Fruit fly (Drosophila melanogaster): ENCODE results near the gene CG43179.

Gene CG43179

DNA sequence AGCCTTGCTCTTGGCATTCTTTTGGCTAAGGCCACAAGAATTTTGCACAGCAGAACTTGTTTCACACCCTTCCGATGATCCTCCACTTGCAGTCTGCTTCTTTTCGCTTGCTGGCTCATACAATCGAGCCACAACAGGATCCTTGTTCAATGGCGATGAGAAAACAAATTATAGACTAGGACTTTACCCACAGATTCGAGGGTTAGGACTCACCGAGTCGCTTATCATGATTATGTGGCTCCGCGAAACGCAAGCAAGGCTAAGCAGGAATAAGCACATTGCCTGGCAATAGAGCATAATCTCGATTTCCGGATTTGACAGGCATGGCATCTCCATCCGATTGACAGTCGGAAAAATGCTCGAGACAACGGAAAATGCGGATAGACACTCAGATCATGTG, 6.2 kb downstream of the CG43179 start, which contains the start of the genes CG14839 and CG14841:
Gene CG14839 (plus strand): TSS at position 301 of the 400 bp plus-strand sequence.
Gene CG14841 (minus strand): TSS at position 332 of the 400 bp plus-strand sequence.
- TF ChIP-seq foxo (GFP tag; optimal IDR thresholded peaks at IDR 0.05) (no peak), OdsH (GFP tag; optimal IDR thresholded peaks at IDR 0.05) (no peak), Jra (GFP tag; optimal IDR thresholded peaks at IDR 0.05) (no peak), Hr83 (GFP tag; optimal IDR thresholded peaks at IDR 0.05; ENCODE audit: poor library complexity, severe bottlenecking) (no peak), Vsx2 (GFP tag; optimal IDR thresholded peaks at IDR 0.05; ENCODE audit: partially characterized antibody) (no peak), Mio (GFP tag; optimal IDR thresholded peaks at IDR 0.05) (no peak), N (GFP tag; optimal IDR thresholded peaks at IDR 0.05) (no peak), Dif (GFP tag; optimal IDR thresholded peaks at IDR 0.05; ENCODE audit: partially characterized antibody) (no peak), GATAd (GFP tag; optimal IDR thresholded peaks at IDR 0.05) (no peak), CrebA (GFP tag; optimal IDR thresholded peaks at IDR 0.05; ENCODE audit: borderline replicate concordance) (no peak), tai (GFP tag; optimal IDR thresholded peaks at IDR 0.05) (no peak), HLH106 (tag; optimal IDR thresholded peaks at IDR 0.05) (no peak), Myc (optimal IDR thresholded peaks at IDR 0.05) (no peak), dl (GFP tag; optimal IDR thresholded peaks at IDR 0.05; ENCODE audit: insufficient read depth in 1 of 2, partially characterized antibody in 2 of 2) (no peak), usp (GFP tag; optimal IDR thresholded peaks at IDR 0.05) (no peak), sage (GFP tag; optimal IDR thresholded peaks at IDR 0.05) (no peak)

DNA sequence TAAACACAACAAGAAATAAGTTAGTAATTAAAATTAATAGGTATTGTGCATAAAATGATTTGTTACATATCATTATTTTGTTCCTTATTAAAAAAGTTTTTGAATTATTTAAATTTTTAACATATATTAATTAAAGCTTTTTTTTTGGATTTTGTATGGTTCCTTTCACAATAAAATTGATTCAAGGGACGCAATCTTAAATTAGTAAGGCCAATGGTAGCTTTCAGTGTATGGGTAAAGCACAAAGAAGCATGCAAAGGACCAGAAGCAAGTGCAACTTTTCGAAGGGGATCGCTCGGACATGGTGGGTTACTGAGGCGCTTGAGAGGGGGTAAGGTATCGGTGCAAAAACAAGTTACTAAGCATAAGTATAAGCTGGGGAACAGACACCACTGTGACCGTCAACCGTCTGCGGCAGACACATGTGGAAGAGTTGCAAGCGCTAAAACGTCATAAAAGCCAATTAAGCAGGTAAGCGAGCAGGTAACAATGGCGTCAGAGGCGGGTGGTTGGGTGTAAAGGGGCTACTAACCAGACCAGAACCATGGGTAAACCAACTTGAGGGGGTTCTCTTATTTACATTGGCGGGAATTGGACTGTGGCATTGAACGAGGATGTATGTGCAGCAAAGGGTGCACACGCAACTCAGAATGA, 19.7 kb downstream of the CG43179 start:
- TF ChIP-seq sage (GFP tag; optimal IDR thresholded peaks at IDR 0.05): no peak
- TF ChIP-seq Hnf4 (GFP tag; optimal IDR thresholded peaks at IDR 0.05): no peak
- TF ChIP-seq fru (GFP tag; optimal IDR thresholded peaks at IDR 0.05): no peak
- no peak for TF ChIP-seq N (GFP tag; optimal IDR thresholded peaks at IDR 0.05)
- TF ChIP-seq Vsx2 (GFP tag; optimal IDR thresholded peaks at IDR 0.05; ENCODE audit: partially characterized antibody): peak; percentile 92
- TF ChIP-seq CG9705 (GFP tag; optimal IDR thresholded peaks at IDR 0.05): no peak
- no peak for TF ChIP-seq Jra (GFP tag; optimal IDR thresholded peaks at IDR 0.05)
- TF ChIP-seq OdsH (GFP tag; optimal IDR thresholded peaks at IDR 0.05): peak; percentile 61
- peak; percentile 52 for TF ChIP-seq Dif (GFP tag; optimal IDR thresholded peaks at IDR 0.05; ENCODE audit: partially characterized antibody)
- TF ChIP-seq Mio (GFP tag; optimal IDR thresholded peaks at IDR 0.05): no peak
- no peak for TF ChIP-seq dsf (GFP tag; optimal IDR thresholded peaks at IDR 0.05; ENCODE audit: borderline replicate concordance)
- no peak for TF ChIP-seq Hr78 (GFP tag; optimal IDR thresholded peaks at IDR 0.05)
- TF ChIP-seq pan (optimal IDR thresholded peaks at IDR 0.05): no peak
- no peak for TF ChIP-seq lola (GFP tag; optimal IDR thresholded peaks at IDR 0.05)
- peak; percentile 74 for TF ChIP-seq Sp1 (GFP tag; optimal IDR thresholded peaks at IDR 0.05)
- TF ChIP-seq HLH106 (tag; optimal IDR thresholded peaks at IDR 0.05): peak; percentile 49
- peak in 1 of 2 experiments; percentile 59 for TF ChIP-seq foxo (GFP tag; optimal IDR thresholded peaks at IDR 0.05)
- peak; percentile 0 for TF ChIP-seq dmrt93B (GFP tag; optimal IDR thresholded peaks at IDR 0.05)
- TF ChIP-seq usp (GFP tag; optimal IDR thresholded peaks at IDR 0.05): no peak
- no peak for TF ChIP-seq CG32264 (GFP tag; optimal IDR thresholded peaks at IDR 0.05)
- TF ChIP-seq psq (GFP tag; optimal IDR thresholded peaks at IDR 0.05): peak; percentile 64
- TF ChIP-seq Dfd (GFP tag; optimal IDR thresholded peaks at IDR 0.05): no peak
- no peak for TF ChIP-seq Rel (GFP tag; optimal IDR thresholded peaks at IDR 0.05)
- TF ChIP-seq Rel (tag; optimal IDR thresholded peaks at IDR 0.05): no peak
- no peak for TF ChIP-seq GATAd (GFP tag; optimal IDR thresholded peaks at IDR 0.05)
- TF ChIP-seq br (GFP tag; optimal IDR thresholded peaks at IDR 0.05): no peak
- no peak for TF ChIP-seq jim (GFP tag; optimal IDR thresholded peaks at IDR 0.05)
- TF ChIP-seq CrebA (GFP tag; optimal IDR thresholded peaks at IDR 0.05; ENCODE audit: borderline replicate concordance): no peak
- no peak for TF ChIP-seq tai (GFP tag; optimal IDR thresholded peaks at IDR 0.05)
- TF ChIP-seq sv (GFP tag; optimal IDR thresholded peaks at IDR 0.05): no peak
- no peak for TF ChIP-seq h (GFP tag; optimal IDR thresholded peaks at IDR 0.05)
- no peak for TF ChIP-seq Myc (optimal IDR thresholded peaks at IDR 0.05)
- no peak for TF ChIP-seq ey (GFP tag; optimal IDR thresholded peaks at IDR 0.05)
- no peak for TF ChIP-seq Hr83 (GFP tag; optimal IDR thresholded peaks at IDR 0.05; ENCODE audit: poor library complexity, severe bottlenecking)
- TF ChIP-seq brk (GFP tag; optimal IDR thresholded peaks at IDR 0.05): no peak
- TF ChIP-seq rgr (GFP tag; optimal IDR thresholded peaks at IDR 0.05): no peak
- no peak for TF ChIP-seq dl (GFP tag; optimal IDR thresholded peaks at IDR 0.05; ENCODE audit: insufficient read depth in 1 of 2, partially characterized antibody in 2 of 2)
- no peak for TF ChIP-seq Abd-B (GFP tag; optimal IDR thresholded peaks at IDR 0.05)
- no peak for TF ChIP-seq woc (GFP tag; optimal IDR thresholded peaks at IDR 0.05)
